Worm (Caenorhabditis elegans): Measurements from ENCODE around the gene F38B7.2.

F38B7.2 gene

DNA sequence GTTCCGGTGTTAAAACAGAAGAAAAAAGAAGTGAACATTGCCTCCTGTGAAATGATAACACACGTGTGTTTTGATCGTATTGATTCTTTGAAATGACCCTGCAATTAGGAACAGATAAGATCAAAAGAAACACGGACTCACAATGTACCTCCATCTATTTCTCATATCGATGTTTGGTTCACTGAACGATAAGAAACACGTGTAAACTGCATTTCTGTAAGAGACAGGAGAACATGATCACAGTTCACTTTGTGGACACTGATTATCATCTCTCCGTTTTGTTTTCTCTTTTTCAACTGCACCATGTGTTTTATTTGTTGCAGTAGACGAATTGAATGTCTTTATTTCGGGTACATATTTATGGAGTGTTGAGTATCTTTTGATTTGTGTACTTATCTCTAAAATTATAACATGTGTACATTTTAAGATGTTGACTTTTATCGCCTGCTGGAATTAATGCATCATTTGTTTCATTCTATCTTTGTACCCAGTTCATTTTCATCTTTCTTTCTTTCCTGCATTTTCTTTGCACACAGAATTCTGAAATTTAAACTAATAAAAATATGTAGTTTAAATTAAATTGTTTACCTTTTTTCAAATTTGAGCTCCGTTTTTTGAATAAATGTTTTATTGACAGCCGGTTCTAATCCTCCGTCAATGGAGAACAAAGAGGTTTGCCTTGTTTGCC lies 29.2 kb downstream of the F38B7.2 start, which contains the start of the genes H12C20.7 and nhr-68:
Gene H12C20.7 (minus strand): TSS at position 188 of the 688 bp plus-strand sequence.
Gene nhr-68 (plus strand): TSS at position 638 of the 688 bp plus-strand sequence.
- TF ChIP-seq elt-1 (tag; optimal IDR thresholded peaks at IDR 0.05; ENCODE audit: borderline replicate concordance, insufficient read depth): peak; percentile 58
- TF ChIP-seq mep-1 (tag; optimal IDR thresholded peaks at IDR 0.05): no peak

DNA sequence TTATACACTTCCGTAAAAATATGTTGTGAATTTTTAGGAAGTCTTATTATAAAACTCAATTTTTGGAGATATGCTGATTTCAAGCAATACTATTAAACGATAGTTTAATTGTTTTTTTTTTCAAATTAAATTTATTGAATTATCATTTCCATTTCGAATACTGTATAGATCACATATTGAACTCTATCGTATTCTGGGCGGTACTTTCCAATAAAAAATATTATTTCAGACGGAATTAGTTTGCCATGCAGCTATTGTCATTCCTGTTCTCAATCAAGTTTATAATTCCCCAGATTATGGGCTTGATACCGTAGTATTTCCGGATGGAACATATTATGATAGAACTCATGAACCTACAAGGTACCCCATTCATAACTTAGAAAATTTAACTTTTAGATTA lies 30.8 kb downstream of the F38B7.2 start:
- no peak for TF ChIP-seq snpc-4 (tag; optimal IDR thresholded peaks at IDR 0.05)
- no peak for TF ChIP-seq unc-39 (tag; optimal IDR thresholded peaks at IDR 0.05)
- no peak for TF ChIP-seq nhr-2 (tag; optimal IDR thresholded peaks at IDR 0.05)
- no peak for TF ChIP-seq nhr-76 (tag; optimal IDR thresholded peaks at IDR 0.05)
- no peak for TF ChIP-seq lsy-2 (tag; optimal IDR thresholded peaks at IDR 0.05)
- no peak for TF ChIP-seq ztf-11 (tag; optimal IDR thresholded peaks at IDR 0.05)
- TF ChIP-seq lin-32 (GFP tag; optimal IDR thresholded peaks at IDR 0.05): no peak
- no peak for TF ChIP-seq ham-2 (GFP tag; optimal IDR thresholded peaks at IDR 0.05)
- TF ChIP-seq nhr-28 (tag; optimal IDR thresholded peaks at IDR 0.05): no peak
- TF ChIP-seq blmp-1 (tag; optimal IDR thresholded peaks at IDR 0.05): no peak
- no peak for TF ChIP-seq mls-2 (tag; optimal IDR thresholded peaks at IDR 0.05)
- no peak for TF ChIP-seq elt-3 (tag; optimal IDR thresholded peaks at IDR 0.05)
- TF ChIP-seq sem-2 (GFP tag; optimal IDR thresholded peaks at IDR 0.05): no peak
- TF ChIP-seq tbx-8 (GFP tag; optimal IDR thresholded peaks at IDR 0.05): no peak
- TF ChIP-seq lin-13 (tag; optimal IDR thresholded peaks at IDR 0.05): no peak
- TF ChIP-seq ceh-83 (GFP tag; optimal IDR thresholded peaks at IDR 0.05): no peak
- TF ChIP-seq elt-1 (tag; optimal IDR thresholded peaks at IDR 0.05; ENCODE audit: borderline replicate concordance, insufficient read depth): no peak
- TF ChIP-seq M03D4.4 (tag; optimal IDR thresholded peaks at IDR 0.05): no peak
- TF ChIP-seq zip-8 (tag; optimal IDR thresholded peaks at IDR 0.05): no peak
- TF ChIP-seq unc-62 (GFP tag; optimal IDR thresholded peaks at IDR 0.05): no peak

DNA sequence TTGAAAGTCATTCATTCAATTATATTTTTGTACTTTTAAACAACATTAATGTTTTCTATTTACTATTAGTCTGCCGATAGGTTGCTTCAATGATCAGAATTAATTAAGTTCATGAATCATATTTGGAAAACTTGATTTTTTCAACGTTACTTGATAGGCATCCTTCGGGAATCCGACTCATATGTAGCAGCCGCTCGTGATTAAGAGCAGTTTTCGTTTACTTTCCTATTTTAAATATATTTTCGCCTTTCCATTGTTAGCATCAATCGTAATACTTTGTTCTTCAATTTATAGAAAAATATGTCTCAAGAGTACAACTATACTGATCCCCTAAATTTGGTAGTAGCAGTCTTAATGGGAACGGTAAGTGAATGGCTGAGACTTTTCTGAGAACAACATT lies 37.1 kb downstream of the F38B7.2 start, which contains the start of gene srx-90:
Gene srx-90 (plus strand): TSS at position 301 of the 400 bp plus-strand sequence.
- TF ChIP-seq elt-1 (tag; optimal IDR thresholded peaks at IDR 0.05; ENCODE audit: borderline replicate concordance, insufficient read depth) (no peak), sem-2 (GFP tag; optimal IDR thresholded peaks at IDR 0.05) (no peak), drap-1 (GFP tag; optimal IDR thresholded peaks at IDR 0.05) (no peak), tbx-8 (GFP tag; optimal IDR thresholded peaks at IDR 0.05) (no peak), unc-39 (tag; optimal IDR thresholded peaks at IDR 0.05) (no peak), snpc-4 (tag; optimal IDR thresholded peaks at IDR 0.05) (no peak), flh-1 (GFP tag; optimal IDR thresholded peaks at IDR 0.05) (no peak), mls-2 (tag; optimal IDR thresholded peaks at IDR 0.05) (no peak), M03D4.4 (tag; optimal IDR thresholded peaks at IDR 0.05) (no peak), ceh-43 (GFP tag; optimal IDR thresholded peaks at IDR 0.05) (no peak), ceh-39 (tag; optimal IDR thresholded peaks at IDR 0.05) (no peak), hlh-1 (tag; optimal IDR thresholded peaks at IDR 0.05) (no peak)

DNA sequence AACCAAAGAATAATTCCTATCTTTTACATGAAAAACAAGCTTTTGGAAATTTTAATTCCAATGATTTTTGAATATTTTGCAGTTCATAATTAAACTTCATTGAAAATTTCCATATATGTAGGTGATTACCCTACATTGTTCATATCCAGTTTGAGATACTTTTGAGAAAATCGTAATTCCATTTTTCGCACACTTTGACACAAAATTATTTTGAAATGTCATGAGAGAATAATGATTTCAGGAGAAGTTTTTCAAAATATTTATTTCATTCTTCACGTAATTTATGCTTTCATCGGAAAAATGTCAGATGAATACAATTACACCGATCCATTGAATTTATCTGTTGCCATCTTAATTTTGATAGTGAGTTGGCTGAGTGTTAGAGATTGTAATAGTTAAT lies 39.4 kb downstream of the F38B7.2 start, which contains the start of gene srx-88:
Gene srx-88 (plus strand): TSS at position 301 of the 400 bp plus-strand sequence.
- TF ChIP-seq ztf-11 (tag; optimal IDR thresholded peaks at IDR 0.05) (no peak), bed-3 (GFP tag; optimal IDR thresholded peaks at IDR 0.05) (no peak), drap-1 (GFP tag; optimal IDR thresholded peaks at IDR 0.05) (no peak), ceh-83 (GFP tag; optimal IDR thresholded peaks at IDR 0.05) (no peak), nhr-237 (tag; optimal IDR thresholded peaks at IDR 0.05) (no peak), pha-4 (tag; optimal IDR thresholded peaks at IDR 0.05) (no peak), elt-1 (tag; optimal IDR thresholded peaks at IDR 0.05; ENCODE audit: borderline replicate concordance, insufficient read depth) (no peak), nhr-2 (tag; optimal IDR thresholded peaks at IDR 0.05) (no peak)

DNA sequence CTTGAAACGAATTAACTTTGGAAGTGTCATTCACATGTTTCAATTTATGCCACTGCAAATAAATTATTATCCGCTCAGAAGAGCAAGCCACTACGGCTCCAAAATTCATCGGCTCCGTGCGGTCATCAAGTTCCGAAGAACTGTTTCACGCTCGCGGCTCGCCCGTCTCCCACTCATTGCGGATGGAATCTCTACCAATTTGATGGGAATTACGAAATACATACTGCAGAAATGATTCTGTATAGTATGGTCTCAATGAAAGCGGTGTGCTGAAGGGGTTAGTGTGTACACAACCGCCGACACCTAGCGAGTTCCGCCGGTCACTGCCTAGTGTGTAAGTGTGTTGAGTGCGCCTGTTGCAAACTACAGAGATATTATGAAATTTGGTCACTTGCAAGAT lies 41.4 kb downstream of the F38B7.2 start:
- TF ChIP-seq zip-8 (tag; optimal IDR thresholded peaks at IDR 0.05): no peak
- TF ChIP-seq nhr-237 (tag; optimal IDR thresholded peaks at IDR 0.05): no peak
- TF ChIP-seq ceh-39 (tag; optimal IDR thresholded peaks at IDR 0.05): no peak
- no peak for TF ChIP-seq hlh-1 (tag; optimal IDR thresholded peaks at IDR 0.05)
- no peak for TF ChIP-seq ces-1 (GFP tag; optimal IDR thresholded peaks at IDR 0.05)
- no peak for TF ChIP-seq mab-5 (tag; optimal IDR thresholded peaks at IDR 0.05)
- no peak for TF ChIP-seq nhr-76 (tag; optimal IDR thresholded peaks at IDR 0.05)
- no peak for TF ChIP-seq ztf-11 (tag; optimal IDR thresholded peaks at IDR 0.05)
- no peak for TF ChIP-seq M03D4.4 (tag; optimal IDR thresholded peaks at IDR 0.05)
- no peak for TF ChIP-seq cnd-1 (tag; optimal IDR thresholded peaks at IDR 0.05)
- TF ChIP-seq nhr-28 (tag; optimal IDR thresholded peaks at IDR 0.05): no peak

Data from whole organism, mixed stage, embryonic.